Fruit fly (Drosophila melanogaster): ENCODE results near the gene CG34355.

The CG34355 gene

dm6 chr3R:23889922-23890321 lies 86.3 kb downstream of the CG34355 start, which contains the start of gene Pli:
TSS of gene Pli (minus strand) at chr3R:23890052.
- peak; percentile 19 for TF ChIP-seq CG8359 (GFP tag; optimal IDR thresholded peaks at IDR 0.05; ENCODE audit: borderline replicate concordance)
- peak; percentile 59 for TF ChIP-seq Myb (GFP tag; optimal IDR thresholded peaks at IDR 0.05)
- TF ChIP-seq CG18011 (GFP tag; optimal IDR thresholded peaks at IDR 0.05): no peak
- no peak for TF ChIP-seq twi (tag; optimal IDR thresholded peaks at IDR 0.05)
- no peak for TF ChIP-seq Sox102F (GFP tag; optimal IDR thresholded peaks at IDR 0.05)
- TF ChIP-seq Gsc (GFP tag; IDR thresholded peaks at IDR 0.05): no peak
- TF ChIP-seq CG18262 (tag; optimal IDR thresholded peaks at IDR 0.05): no peak
- no peak for TF ChIP-seq Six4 (GFP tag; optimal IDR thresholded peaks at IDR 0.05)
- TF ChIP-seq Fer1 (GFP tag; optimal IDR thresholded peaks at IDR 0.05): peak; percentile 44
- peak; percentile 56 for TF ChIP-seq caup (GFP tag; optimal IDR thresholded peaks at IDR 0.05; ENCODE audit: severe bottlenecking)
- TF ChIP-seq kah (GFP tag; optimal IDR thresholded peaks at IDR 0.05): peak; percentile 73
- TF ChIP-seq Hr78 (GFP tag; optimal IDR thresholded peaks at IDR 0.05): peak in 1 of 2 experiments; percentile 5
- peak; percentile 84 for TF ChIP-seq sens (GFP tag)
- TF ChIP-seq chif (GFP tag; optimal IDR thresholded peaks at IDR 0.05): no peak
- peak; percentile 46 for TF ChIP-seq CG33213 (GFP tag; optimal IDR thresholded peaks at IDR 0.05)
- TF ChIP-seq CG11247 (GFP tag; IDR thresholded peaks at IDR 0.05): no peak
- TF ChIP-seq CG3065 (GFP tag; optimal IDR thresholded peaks at IDR 0.05): no peak
- TF ChIP-seq gfzf (GFP tag; optimal IDR thresholded peaks at IDR 0.05): peak; percentile 99
- TF ChIP-seq lbe (GFP tag; optimal IDR thresholded peaks at IDR 0.05): peak; percentile 44
- peak; percentile 49 for TF ChIP-seq CG15601 (tag; optimal IDR thresholded peaks at IDR 0.05)
- no peak for TF ChIP-seq CG7928 (GFP tag; optimal IDR thresholded peaks at IDR 0.05)
- TF ChIP-seq H15 (GFP tag; IDR thresholded peaks at IDR 0.05): no peak
- no peak for TF ChIP-seq Mes4 (GFP tag; optimal IDR thresholded peaks at IDR 0.05)
- no peak for TF ChIP-seq CG4820 (GFP tag; optimal IDR thresholded peaks at IDR 0.05)
- TF ChIP-seq slp2 (GFP tag; optimal IDR thresholded peaks at IDR 0.05): no peak
- no peak for TF ChIP-seq tup (GFP tag; optimal IDR thresholded peaks at IDR 0.05)
- TF ChIP-seq Oaz (GFP tag; IDR thresholded peaks at IDR 0.05): no peak
- TF ChIP-seq CG17568 (GFP tag; optimal IDR thresholded peaks at IDR 0.05): no peak
- peak; percentile 52 for TF ChIP-seq CG10543 (GFP tag; optimal IDR thresholded peaks at IDR 0.05)
- no peak for TF ChIP-seq CG6254 (GFP tag; optimal IDR thresholded peaks at IDR 0.05)
- TF ChIP-seq Usf (GFP tag; optimal IDR thresholded peaks at IDR 0.05): no peak
- TF ChIP-seq ssp (GFP tag; IDR thresholded peaks at IDR 0.05): no peak
- peak; percentile 87 for TF ChIP-seq Med (GFP tag)
- peak; percentile 23 for TF ChIP-seq exex (tag; optimal IDR thresholded peaks at IDR 0.05)
- TF ChIP-seq CG14710 (tag; optimal IDR thresholded peaks at IDR 0.05): peak; percentile 69
- TF ChIP-seq Bdp1 (GFP tag; optimal IDR thresholded peaks at IDR 0.05): no peak
- no peak for TF ChIP-seq CG11456 (GFP tag; IDR thresholded peaks at IDR 0.05)
- no peak for TF ChIP-seq CG8089 (GFP tag; optimal IDR thresholded peaks at IDR 0.05)
- TF ChIP-seq CG1603 (tag; optimal IDR thresholded peaks at IDR 0.05): peak; percentile 80
- TF ChIP-seq Sin3A (optimal IDR thresholded peaks at IDR 0.05): peak; percentile 35
- no peak for TF ChIP-seq CG4404 (GFP tag; IDR thresholded peaks at IDR 0.05)
- peak; percentile 36 for TF ChIP-seq Dek (tag; optimal IDR thresholded peaks at IDR 0.05)
- TF ChIP-seq stwl (tag; optimal IDR thresholded peaks at IDR 0.05): peak; percentile 62
- TF ChIP-seq CG10267 (tag; optimal IDR thresholded peaks at IDR 0.05): peak; percentile 61
- peak; percentile 55 for TF ChIP-seq B-H2 (GFP tag; optimal IDR thresholded peaks at IDR 0.05)
- peak; percentile 42 for TF ChIP-seq Dp (GFP tag; optimal IDR thresholded peaks at IDR 0.05)
- TF ChIP-seq CG9797 (GFP tag; optimal IDR thresholded peaks at IDR 0.05): peak; percentile 93
- no peak for TF ChIP-seq CG10565 (GFP tag; optimal IDR thresholded peaks at IDR 0.05)
- TF ChIP-seq pum (GFP tag; optimal IDR thresholded peaks at IDR 0.05): no peak
- TF ChIP-seq ash1 (GFP tag; optimal IDR thresholded peaks at IDR 0.05): peak; percentile 58
- peak; percentile 97 for TF ChIP-seq Jarid2 (GFP tag; optimal IDR thresholded peaks at IDR 0.05)

Data from whole organism, embryonic.